Fruit fly (Drosophila melanogaster): ENCODE measurements around the gene Mettl14.

The Mettl14 gene

DNA sequence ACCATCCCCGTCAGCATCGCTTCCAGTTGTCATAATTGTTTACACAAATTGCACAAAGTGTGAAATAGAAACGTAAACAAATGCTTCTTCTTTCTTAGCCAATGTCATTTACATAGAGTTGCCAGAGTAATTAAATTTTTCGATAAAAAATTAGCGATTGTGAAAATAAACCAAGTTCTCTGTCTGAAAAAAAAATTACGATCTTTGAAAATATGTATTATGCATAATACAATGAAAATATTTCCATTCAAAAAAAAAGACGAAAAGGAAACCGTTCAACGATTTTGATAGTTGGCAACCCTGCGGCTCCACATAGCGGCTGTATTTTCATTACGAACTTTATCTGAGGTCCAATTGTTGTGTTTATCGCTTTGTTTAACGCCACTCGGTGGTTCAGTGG is 2.9 kb downstream of the Mettl14 start, which contains the start of the genes CG7810 and CG7806 (continued):
- TF ChIP-seq C15 (GFP tag; IDR thresholded peaks at IDR 0.05) (peak; percentile 71; the same call in 2 of the 3 replicates), CG15514 (GFP tag; optimal IDR thresholded peaks at IDR 0.05) (peak; percentile 86), peb (GFP tag; IDR thresholded peaks at IDR 0.05) (peak; percentile 66), CG3726 (GFP tag; IDR thresholded peaks at IDR 0.05) (peak; percentile 70; the same call in 2 of the 3 replicates), jumu (GFP tag; optimal IDR thresholded peaks at IDR 0.05) (peak; percentile 85), tap (tag; optimal IDR thresholded peaks at IDR 0.05) (peak; percentile 84), CG11504 (tag; optimal IDR thresholded peaks at IDR 0.05) (no peak), CG11247 (GFP tag; IDR thresholded peaks at IDR 0.05) (peak; percentile 88), CG1832 (GFP tag; optimal IDR thresholded peaks at IDR 0.05) (no peak), CG9215 (GFP tag; IDR thresholded peaks at IDR 0.05) (peak; percentile 69), CG8765 (GFP tag; IDR thresholded peaks at IDR 0.05) (peak; percentile 50; the same call in 1 of the 2 replicates), CG17328 (GFP tag; IDR thresholded peaks at IDR 0.05) (peak; percentile 96), bsh (GFP tag; optimal IDR thresholded peaks at IDR 0.05) (peak; percentile 55 to 93), lilli (GFP tag; optimal IDR thresholded peaks at IDR 0.05) (peak; percentile 90), CG12942 (GFP tag; optimal IDR thresholded peaks at IDR 0.05) (peak; percentile 80), D (optimal IDR thresholded peaks at IDR 0.05) (no peak), D (GFP tag; optimal IDR thresholded peaks at IDR 0.05) (peak; percentile 77), CG10979 (tag; optimal IDR thresholded peaks at IDR 0.05) (peak; percentile 88), Hr3 (GFP tag; optimal IDR thresholded peaks at IDR 0.05) (peak; percentile 87), Optix (GFP tag; IDR thresholded peaks at IDR 0.05) (peak; percentile 79), run (tag; optimal IDR thresholded peaks at IDR 0.05) (no peak), NC2α (GFP tag; optimal IDR thresholded peaks at IDR 0.05) (peak; percentile 81), fru (optimal IDR thresholded peaks at IDR 0.05) (no peak), CG3407 (GFP tag; optimal IDR thresholded peaks at IDR 0.05) (peak; percentile 83), Antp (GFP tag; optimal IDR thresholded peaks at IDR 0.05) (peak; percentile 87), z (GFP tag; IDR thresholded peaks at IDR 0.05) (0 out of 3 replicates have a peak, but pooled peaks have one; percentile 48), Max (GFP tag; optimal IDR thresholded peaks at IDR 0.05) (peak; percentile 86), Oaz (GFP tag; IDR thresholded peaks at IDR 0.05) (peak; percentile 71), lab (GFP tag; optimal IDR thresholded peaks at IDR 0.05) (no peak), Meics (GFP tag; optimal IDR thresholded peaks at IDR 0.05) (peak; percentile 85), fd3F (GFP tag; optimal IDR thresholded peaks at IDR 0.05) (peak; percentile 88), CG13296 (GFP tag; optimal IDR thresholded peaks at IDR 0.05) (peak; percentile 86), CG17829 (tag; optimal IDR thresholded peaks at IDR 0.05) (peak; percentile 90), CG8388 (GFP tag; optimal IDR thresholded peaks at IDR 0.05) (peak; percentile 90), Mes4 (GFP tag; optimal IDR thresholded peaks at IDR 0.05) (peak; percentile 90), pan (optimal IDR thresholded peaks at IDR 0.05) (no peak), pan (GFP tag; optimal IDR thresholded peaks at IDR 0.05 in 1 of 2, IDR thresholded peaks at IDR 0.05 in 1 of 2) (peak in 1 of 2 experiments; percentile 95), CG14965 (GFP tag; optimal IDR thresholded peaks at IDR 0.05; ENCODE audit: borderline replicate concordance) (no peak), CG3065 (GFP tag; optimal IDR thresholded peaks at IDR 0.05) (peak; percentile 78), Dp (GFP tag; optimal IDR thresholded peaks at IDR 0.05) (peak; percentile 36), bcd (GFP tag; optimal IDR thresholded peaks at IDR 0.05) (peak; percentile 81), PHDP (tag; optimal IDR thresholded peaks at IDR 0.05) (peak; percentile 95), tio (GFP tag; optimal IDR thresholded peaks at IDR 0.05) (no peak), CG11085 (GFP tag; IDR thresholded peaks at IDR 0.05) (peak; percentile 69), Usf (GFP tag; optimal IDR thresholded peaks at IDR 0.05) (peak; percentile 47), croc (GFP tag; conservative IDR thresholded peaks at IDR 0.05) (peak; percentile 75), gcm (GFP tag; optimal IDR thresholded peaks at IDR 0.05) (peak; percentile 92), CG8281 (tag; optimal IDR thresholded peaks at IDR 0.05) (no peak), Kr (GFP tag; optimal IDR thresholded peaks at IDR 0.05) (no peak), CG3838 (GFP tag; optimal IDR thresholded peaks at IDR 0.05) (peak; percentile 87), prd (optimal IDR thresholded peaks at IDR 0.05) (no peak), prd (GFP tag; IDR thresholded peaks at IDR 0.05) (peak; percentile 87)
